Worm (Caenorhabditis elegans) whole organism, L4 larva: ENCODE measurements around the gene pqbp-1.1.

Experiments used
- ZK337.2 ChIP-seq: fragments of 200-800 bp; sonication (Bioruptor generic); IDR thresholded peaks from 2 replicates; pipeline ENCODE4 v1.3.6; 2022; ENCODE audit warnings: missing genetic modification reagents, missing genetic modification characterization, missing compliant biosample characterization
- egl-27 ChIP-seq: sonication (generic microtip); optimal IDR thresholded peaks from 3 replicates; lab custom pipeline; 2017; ENCODE audit warnings: missing biosample characterization, missing genetic modification reagents, missing genetic modification characterization
- nhr-6 ChIP-seq: fragments of 150-350 bp; optimal IDR thresholded peaks from 2 replicates; lab custom pipeline; 2014; ENCODE audit warnings: missing biosample characterization, missing genetic modification characterization

ce11 chrIV:294737-295136 is 33.3 kb upstream of the pqbp-1.1 start:
- no peak for TF ChIP-seq ZK337.2
- TF ChIP-seq egl-27 (tag; lab: Kevin White, UChicago): no peak
- TF ChIP-seq nhr-6: no peak
